Worm (Caenorhabditis elegans) whole organism, L4 larva: Measurements from ENCODE around the gene ncx-7.

ENCODE experiments used
- fkh-10 ChIP-seq: fragments of 150-350 bp; optimal IDR thresholded peaks from 2 replicates; lab custom pipeline; 2014; ENCODE audit warnings: missing biosample characterization, missing genetic modification reagents, missing genetic modification characterization
- lir-3 ChIP-seq: sonication (generic microtip); optimal IDR thresholded peaks from 2 replicates; lab custom pipeline; 2016; ENCODE audit warnings: mild to moderate bottlenecking, missing genetic modification characterization, missing compliant biosample characterization
- snpc-4 ChIP-seq: fragments of 150-350 bp; optimal IDR thresholded peaks from 2 replicates; lab custom pipeline; 2014; ENCODE audit warnings: missing biosample characterization, missing genetic modification characterization
- unc-62 ChIP-seq, 3 experiments: fragments of 150-350 bp in 1 of 3; sonication (generic microtip); optimal IDR thresholded peaks in 2 of 3; peaks in 1 of 3; 1 replicate in 1 of 3; 2 replicates in 2 of 3; lab custom pipeline; 2014 to 2017; ENCODE audit warnings: missing biosample characterization in 3 of 3, missing genetic modification characterization in 3 of 3, missing genetic modification reagents in 3 of 3, missing genotype in 1 of 3

ce11 chrIII:9701798-9702197, 18.3 kb downstream of the ncx-7 start:
- TF ChIP-seq lir-3 (tag; lab: Kevin White, UChicago) (no peak), unc-62 (GFP tag; optimal IDR thresholded peaks at IDR 0.05 in 1 of 2; lab: Kevin White, UChicago) (peak in 1 of 2 experiments; percentile 89), unc-62 (tag; optimal IDR thresholded peaks at IDR 0.05; lab: Kevin White, UChicago) (no peak), fkh-10 (GFP tag; lab: Kevin White, UChicago) (no peak), snpc-4 (no peak)
